Worm (Caenorhabditis elegans) whole organism, L4 larva: Measurements from ENCODE around the gene clec-29.

Experiments used
- F10B5.3 ChIP-seq: sonication (generic microtip); optimal IDR thresholded peaks from 2 replicates; lab custom pipeline; 2016; ENCODE audit warnings: mild to moderate bottlenecking, missing genetic modification characterization, missing compliant biosample characterization
- F44E2.7 ChIP-seq: fragments of 200-800 bp; sonication (Bioruptor generic); IDR thresholded peaks from 2 replicates; pipeline ENCODE4 v2.1.2; 2022; ENCODE audit warnings: missing genetic modification characterization, missing compliant biosample characterization
- F49E8.2 ChIP-seq: sonication (generic microtip); optimal IDR thresholded peaks from 2 replicates; lab custom pipeline; 2016; ENCODE audit warnings: missing compliant biosample characterization, mild to moderate bottlenecking, missing genetic modification characterization, borderline replicate concordance
- R02D3.7 ChIP-seq: fragments of 150-350 bp; sonication (generic microtip); optimal IDR thresholded peaks from 3 replicates; lab custom pipeline; 2014; ENCODE audit warnings: missing biosample characterization, missing genetic modification characterization
- T20F7.1 ChIP-seq: fragments of 200-800 bp; sonication (Bioruptor generic); optimal IDR thresholded peaks from 2 replicates; lab custom pipeline; 2018; ENCODE audit warnings: mild to moderate bottlenecking, missing genetic modification characterization, missing compliant biosample characterization
- T26A8.4 ChIP-seq: fragments of 200-800 bp; sonication (Bioruptor generic); IDR thresholded peaks from 2 replicates; pipeline ENCODE4 v1.3.6; 2022; ENCODE audit warnings: missing genetic modification characterization, missing compliant biosample characterization
- aha-1 ChIP-seq: fragments of 150-350 bp; peaks from one replicate; lab custom pipeline; 2014; ENCODE audit warnings: missing biosample characterization, missing genetic modification characterization
- ceh-20 ChIP-seq: fragments of 200-800 bp; sonication (Bioruptor generic); IDR thresholded peaks from 2 replicates; pipeline ENCODE4 v1.3.6; 2022; ENCODE audit warnings: missing genetic modification reagents, missing genetic modification characterization, missing compliant biosample characterization
- ces-1 ChIP-seq: fragments of 150-350 bp; sonication (generic microtip); optimal IDR thresholded peaks from 4 replicates; lab custom pipeline; 2014; ENCODE audit warnings: missing biosample characterization, missing genetic modification reagents, missing genetic modification characterization
- ctbp-1 ChIP-seq: fragments of 200-800 bp; sonication (Bioruptor generic); IDR thresholded peaks from 2 replicates; pipeline ENCODE4 v1.3.6; 2022; ENCODE audit warnings: missing genetic modification reagents, missing genetic modification characterization, missing compliant biosample characterization
- daf-12 ChIP-seq: fragments of 150-350 bp; optimal IDR thresholded peaks from 2 replicates; lab custom pipeline; 2014; ENCODE audit warnings: missing biosample characterization, missing genetic modification reagents, missing genetic modification characterization
- daf-19 ChIP-seq: fragments of 200-800 bp; sonication (Bioruptor generic); conservative IDR thresholded peaks from 2 replicates; pipeline ENCODE4 v1.3.6; 2022; ENCODE audit warnings: missing genetic modification characterization, missing compliant biosample characterization
- daf-8 ChIP-seq: fragments of 200-800 bp; sonication (Bioruptor generic); IDR thresholded peaks from 2 replicates; pipeline ENCODE4 v1.3.6; 2022; ENCODE audit warnings: missing genetic modification characterization, missing compliant biosample characterization
- dmd-9 ChIP-seq: fragments of 200-800 bp; sonication (Bioruptor generic); IDR thresholded peaks from 2 replicates; pipeline ENCODE4 v1.3.6; 2022; ENCODE audit warnings: missing genetic modification reagents, missing genetic modification characterization, missing compliant biosample characterization
- duxl-1 ChIP-seq: sonication (generic microtip); optimal IDR thresholded peaks from 2 replicates; lab custom pipeline; 2016; ENCODE audit warnings: mild to moderate bottlenecking, missing genetic modification characterization, moderate library complexity, missing compliant biosample characterization; ENCODE audit not compliant: poor library complexity
- egl-27 ChIP-seq: sonication (generic microtip); optimal IDR thresholded peaks from 3 replicates; lab custom pipeline; 2017; ENCODE audit warnings: missing biosample characterization, missing genetic modification reagents, missing genetic modification characterization
- egl-43 ChIP-seq: fragments of 200-800 bp; sonication (Bioruptor generic); IDR thresholded peaks from 2 replicates; pipeline ENCODE4 v1.3.6; 2022; ENCODE audit warnings: missing genetic modification reagents, missing genetic modification characterization, missing compliant biosample characterization
- fkh-10 ChIP-seq: fragments of 150-350 bp; optimal IDR thresholded peaks from 2 replicates; lab custom pipeline; 2014; ENCODE audit warnings: missing biosample characterization, missing genetic modification reagents, missing genetic modification characterization
- hif-1 ChIP-seq, 2 experiments: sonication (generic microtip); optimal IDR thresholded peaks; 2 replicates each; lab custom pipeline; 2016 to 2017; ENCODE audit warnings: missing compliant biosample characterization in 2 of 2, missing genetic modification characterization in 2 of 2, missing genetic modification reagents in 2 of 2, missing genotype in 2 of 2, mild to moderate bottlenecking in 1 of 2
- lin-15B ChIP-seq: fragments of 150-350 bp; sonication (generic microtip); optimal IDR thresholded peaks from 3 replicates; lab custom pipeline; 2014; ENCODE audit warnings: missing biosample characterization, missing genetic modification characterization
- lin-39 ChIP-seq: fragments of 150-350 bp; optimal IDR thresholded peaks from 2 replicates; lab custom pipeline; 2014; ENCODE audit warnings: missing biosample characterization, missing genetic modification reagents, missing genetic modification characterization
- lsy-2 ChIP-seq, 2 experiments: fragments of 150-350 bp in 1 of 2; sonication (generic microtip) in 1 of 2; optimal IDR thresholded peaks; 2 replicates each; lab custom pipeline; 2014 to 2017; ENCODE audit warnings: missing biosample characterization in 2 of 2, missing genetic modification characterization in 2 of 2
- madf-5 ChIP-seq, 2 experiments: fragments of 200-800 bp; sonication (Bioruptor generic); IDR thresholded peaks; 2 replicates each; pipeline ENCODE4 v1.3.6; 2022; ENCODE audit warnings: missing compliant biosample characterization in 2 of 2, missing genetic modification characterization in 2 of 2
- madf-9 ChIP-seq: fragments of 200-800 bp; sonication (Bioruptor generic); conservative IDR thresholded peaks from 2 replicates; pipeline ENCODE4 v1.3.6; 2022; ENCODE audit warnings: missing genetic modification reagents, missing genetic modification characterization, missing compliant biosample characterization
- mdt-29 ChIP-seq: fragments of 200-800 bp; sonication (Bioruptor generic); IDR thresholded peaks from 2 replicates; pipeline ENCODE4 v1.3.6; 2022; ENCODE audit warnings: missing genetic modification reagents, missing genetic modification characterization, missing compliant biosample characterization
- nhr-111 ChIP-seq: fragments of 200-800 bp; sonication (Bioruptor generic); optimal IDR thresholded peaks from 2 replicates; lab custom pipeline; 2018; ENCODE audit warnings: mild to moderate bottlenecking, missing genetic modification characterization, missing compliant biosample characterization
- pqm-1 ChIP-seq: sonication (generic microtip); optimal IDR thresholded peaks from 2 replicates; lab custom pipeline; 2017; ENCODE audit warnings: missing biosample characterization, missing genetic modification characterization
- sdz-12 ChIP-seq: fragments of 200-800 bp; sonication (Bioruptor generic); optimal IDR thresholded peaks from 2 replicates; lab custom pipeline; 2018; ENCODE audit warnings: mild to moderate bottlenecking, missing genetic modification characterization, missing compliant biosample characterization
- skn-1 ChIP-seq: fragments of 150-350 bp; optimal IDR thresholded peaks from 2 replicates; lab custom pipeline; 2014; ENCODE audit warnings: missing biosample characterization, missing genetic modification characterization
- tag-97 ChIP-seq: fragments of 200-800 bp; sonication (Bioruptor generic); IDR thresholded peaks from 2 replicates; pipeline ENCODE4 v1.3.6; 2022; ENCODE audit warnings: missing genetic modification characterization, missing compliant biosample characterization
- tra-1 ChIP-seq: fragments of 200-800 bp; sonication (Bioruptor generic); IDR thresholded peaks from 2 replicates; pipeline ENCODE4 v1.3.6; 2022; ENCODE audit warnings: missing genetic modification reagents, missing genetic modification characterization, missing compliant biosample characterization
- unc-62 ChIP-seq, 3 experiments: fragments of 150-350 bp in 1 of 3; sonication (generic microtip); optimal IDR thresholded peaks in 2 of 3; peaks in 1 of 3; 1 replicate in 1 of 3; 2 replicates in 2 of 3; lab custom pipeline; 2014 to 2017; ENCODE audit warnings: missing biosample characterization in 3 of 3, missing genetic modification characterization in 3 of 3, missing genetic modification reagents in 3 of 3, missing genotype in 1 of 3
- vab-7 ChIP-seq: fragments of 200-800 bp; sonication (Bioruptor generic); IDR thresholded peaks from 2 replicates; pipeline ENCODE4 v1.3.6; 2022; ENCODE audit warnings: missing genetic modification reagents, missing genetic modification characterization, missing compliant biosample characterization

clec-29 gene

ce11 chrV:16756166-16756565 lies 17.2 kb upstream of the clec-29 start:
- TF ChIP-seq lin-39 (tag; lab: Kevin White, UChicago): no peak
- TF ChIP-seq lsy-2 (tag; optimal IDR thresholded peaks at IDR 0.05; lab: Kevin White, UChicago): no peak
- no peak for TF ChIP-seq F44E2.7

- TF ChIP-seq aha-1 (tag; lab: Kevin White, UChicago) (peak; percentile 52), madf-5 (GFP tag; IDR thresholded peaks at IDR 0.05; lab: Robert Waterston, UW) (no peak), daf-8 (GFP tag; lab: Robert Waterston, UW) (no peak), unc-62 (GFP tag; optimal IDR thresholded peaks at IDR 0.05 in 1 of 2; lab: Kevin White, UChicago) (peak in 1 of 2 experiments; percentile 97), unc-62 (tag; optimal IDR thresholded peaks at IDR 0.05; lab: Kevin White, UChicago) (no peak), ceh-20 (GFP tag; lab: Robert Waterston, UW) (no peak), R02D3.7 (tag; lab: Kevin White, UChicago) (no peak), fkh-10 (GFP tag; lab: Kevin White, UChicago) (peak; percentile 41), vab-7 (GFP tag; lab: Robert Waterston, UW) (no peak), F10B5.3 (tag; lab: Kevin White, UChicago) (no peak)
Observed at ce11 chrV:16752089-16753030, 13.4 kb upstream of the clec-29 start.

DNA sequence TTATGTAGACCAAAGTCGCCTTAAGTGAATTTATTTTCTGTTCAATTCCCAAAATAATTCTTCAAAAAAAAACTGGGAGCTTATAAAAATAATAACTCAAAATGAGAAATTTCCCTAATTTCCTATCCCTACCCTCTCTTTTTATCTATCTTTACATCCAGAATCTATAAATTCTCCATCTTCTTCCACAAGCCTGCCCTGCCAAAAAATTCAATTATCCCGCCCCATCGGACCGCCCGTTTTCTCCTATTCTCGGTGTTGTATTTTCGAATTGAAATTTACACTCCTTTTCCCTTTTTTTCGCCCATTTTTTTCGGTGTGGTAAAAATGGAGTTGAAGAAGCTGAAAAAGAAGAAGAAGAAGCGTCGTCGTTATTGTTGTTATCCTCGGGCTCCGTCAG lies 10.5 kb upstream of the clec-29 start:
- TF ChIP-seq ces-1 (GFP tag; lab: Kevin White, UChicago): peak; percentile 9
- TF ChIP-seq daf-19: no peak

- TF ChIP-seq aha-1 (tag; lab: Kevin White, UChicago): peak; percentile 20
- TF ChIP-seq unc-62 (GFP tag; optimal IDR thresholded peaks at IDR 0.05 in 1 of 2; lab: Kevin White, UChicago): peak in 1 of 2 experiments; percentile 64
- TF ChIP-seq unc-62 (tag; optimal IDR thresholded peaks at IDR 0.05; lab: Kevin White, UChicago): no peak
- TF ChIP-seq madf-5 (GFP tag; IDR thresholded peaks at IDR 0.05; lab: Robert Waterston, UW): no peak
- peak; percentile 46 for TF ChIP-seq F49E8.2 (tag; lab: Kevin White, UChicago)
- no peak for TF ChIP-seq pqm-1
- TF ChIP-seq nhr-111: no peak
- TF ChIP-seq hif-1 (tag; optimal IDR thresholded peaks at IDR 0.05; lab: Kevin White, UChicago): no peak
- TF ChIP-seq egl-43 (GFP tag; lab: Robert Waterston, UW): no peak
- TF ChIP-seq F44E2.7: no peak
- TF ChIP-seq T20F7.1 (GFP tag; lab: Kevin White, UChicago): no peak
- no peak for TF ChIP-seq tag-97 (GFP tag; lab: Robert Waterston, UW)
- no peak for TF ChIP-seq mdt-29
- TF ChIP-seq dmd-9 (GFP tag; lab: Robert Waterston, UW): no peak
- TF ChIP-seq skn-1 (tag; lab: Kevin White, UChicago): no peak
- no peak for TF ChIP-seq egl-27 (tag; lab: Kevin White, UChicago)
- TF ChIP-seq T26A8.4 (GFP tag; lab: Robert Waterston, UW): no peak
- TF ChIP-seq tra-1: no peak
- no peak for TF ChIP-seq duxl-1 (tag; lab: Kevin White, UChicago)
- no peak for TF ChIP-seq madf-9
- no peak for TF ChIP-seq daf-12 (tag; lab: Kevin White, UChicago)
- no peak for TF ChIP-seq ctbp-1 (GFP tag; lab: Robert Waterston, UW)
- TF ChIP-seq sdz-12 (GFP tag; lab: Kevin White, UChicago): no peak
- TF ChIP-seq lin-15B (tag; lab: Kevin White, UChicago): no peak
Observed at ce11 chrV:16747031-16747672, 8.2 kb upstream of the clec-29 start, which contains the start of gene dkf-2. Gene dkf-2, plus strand, starts transcription at chrV:16747622.
